Fruit fly (Drosophila melanogaster): ENCODE data around the gene CG4678.

dm6 chrX:16736180-16736579, 40.2 kb downstream of the CG4678 start:
- TF ChIP-seq CG12768 (GFP tag; optimal IDR thresholded peaks at IDR 0.05) (no peak), kay (GFP tag; ENCODE audit: borderline replicate concordance) (no peak), CG14711 (tag; optimal IDR thresholded peaks at IDR 0.05) (no peak), ovo (GFP tag; optimal IDR thresholded peaks at IDR 0.05) (no peak), pad (GFP tag; optimal IDR thresholded peaks at IDR 0.05) (no peak), Clk (GFP tag; optimal IDR thresholded peaks at IDR 0.05) (no peak)
